Fruit fly (Drosophila melanogaster): Measurements from ENCODE around the gene nompC.

DNA sequence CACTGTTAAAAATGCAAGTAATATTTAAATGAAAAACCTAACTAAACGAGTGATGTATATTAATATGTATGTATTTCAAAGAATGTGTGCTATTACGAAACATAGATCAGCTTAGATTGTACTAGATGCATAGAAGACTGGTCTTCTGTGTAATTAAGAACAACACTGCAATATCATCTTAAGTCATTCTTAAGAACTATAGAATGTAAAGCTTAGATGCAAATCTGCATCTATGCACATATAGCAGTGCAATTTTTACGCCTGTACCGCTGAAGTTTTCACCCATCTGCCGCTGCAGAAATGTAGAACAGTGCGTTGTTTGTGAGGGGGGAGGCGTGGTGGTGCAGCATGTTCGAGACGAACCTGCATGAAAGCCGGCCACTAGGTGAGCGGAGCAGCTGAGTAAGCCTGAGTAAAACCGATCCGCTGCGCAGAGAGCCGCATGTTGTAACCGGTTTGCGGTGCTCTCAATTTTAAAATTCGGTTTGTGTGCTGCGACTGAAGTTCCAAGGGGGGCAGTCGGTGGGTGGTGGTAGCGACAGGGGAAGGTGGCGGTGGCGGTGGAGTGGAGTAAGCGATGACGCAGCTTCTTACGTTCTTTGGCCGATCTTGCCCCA, 49.2 kb upstream of the nompC start:
- TF ChIP-seq usp (GFP tag; optimal IDR thresholded peaks at IDR 0.05) (no peak), GATAd (GFP tag; optimal IDR thresholded peaks at IDR 0.05) (no peak), psq (GFP tag; optimal IDR thresholded peaks at IDR 0.05) (no peak)
